Worm (Caenorhabditis elegans) whole organism, midembryonic: ENCODE data around the gene rpn-1.

Source experiments
- T22C8.4 ChIP-seq: fragments of 200-800 bp; sonication (Bioruptor generic); IDR thresholded peaks from 2 replicates; pipeline ENCODE4 v1.3.6; 2022; ENCODE audit warnings: missing genetic modification characterization, missing compliant biosample characterization
- cog-1 ChIP-seq: sonication (generic microtip); optimal IDR thresholded peaks from 2 replicates; lab custom pipeline; 2016; ENCODE audit warnings: missing genetic modification characterization, missing compliant biosample characterization
- flt-1 ChIP-seq: fragments of 200-800 bp; sonication (Bioruptor generic); IDR thresholded peaks from 2 replicates; pipeline ENCODE4 v1.3.6; 2022; ENCODE audit warnings: missing genetic modification characterization, missing compliant biosample characterization
- klf-2 ChIP-seq: fragments of 200-800 bp; sonication (Bioruptor generic); conservative IDR thresholded peaks from 2 replicates; pipeline ENCODE4 v1.3.6; 2022; ENCODE audit warnings: missing genetic modification reagents, missing genetic modification characterization, missing compliant biosample characterization
- med-1 ChIP-seq: sonication (generic microtip); optimal IDR thresholded peaks from 2 replicates; lab custom pipeline; 2017; ENCODE audit warnings: missing genetic modification characterization, mild to moderate bottlenecking, missing compliant biosample characterization, antibody characterized with exemption, missing genetic modification reagents; ENCODE audit not compliant: insufficient read depth
- ref-1 ChIP-seq: fragments of 200-800 bp; sonication (Bioruptor generic); conservative IDR thresholded peaks from 2 replicates; pipeline ENCODE4 v1.3.6; 2022; ENCODE audit warnings: missing genetic modification reagents, missing genetic modification characterization, missing compliant biosample characterization
- tab-1 ChIP-seq: fragments of 200-800 bp; sonication (Bioruptor generic); IDR thresholded peaks from 2 replicates; pipeline ENCODE4 v1.3.6; 2022; ENCODE audit warnings: missing genetic modification characterization, missing compliant biosample characterization
- ztf-23 ChIP-seq: fragments of 200-800 bp; sonication (Bioruptor generic); IDR thresholded peaks from 2 replicates; pipeline ENCODE4 v1.3.6; 2022; ENCODE audit warnings: missing genetic modification reagents, missing genetic modification characterization, missing compliant biosample characterization
- ztf-29 ChIP-seq: fragments of 200-800 bp; sonication (Bioruptor generic); IDR thresholded peaks from 2 replicates; pipeline ENCODE4 v1.3.6; 2022; ENCODE audit warnings: missing genetic modification reagents, missing genetic modification characterization, missing compliant biosample characterization

Gene rpn-1

ce11 chrIV:6907487-6907886 lies 2.2 kb downstream of the rpn-1 start:
- no peak for TF ChIP-seq tab-1 (GFP tag; lab: Robert Waterston, UW)

DNA sequence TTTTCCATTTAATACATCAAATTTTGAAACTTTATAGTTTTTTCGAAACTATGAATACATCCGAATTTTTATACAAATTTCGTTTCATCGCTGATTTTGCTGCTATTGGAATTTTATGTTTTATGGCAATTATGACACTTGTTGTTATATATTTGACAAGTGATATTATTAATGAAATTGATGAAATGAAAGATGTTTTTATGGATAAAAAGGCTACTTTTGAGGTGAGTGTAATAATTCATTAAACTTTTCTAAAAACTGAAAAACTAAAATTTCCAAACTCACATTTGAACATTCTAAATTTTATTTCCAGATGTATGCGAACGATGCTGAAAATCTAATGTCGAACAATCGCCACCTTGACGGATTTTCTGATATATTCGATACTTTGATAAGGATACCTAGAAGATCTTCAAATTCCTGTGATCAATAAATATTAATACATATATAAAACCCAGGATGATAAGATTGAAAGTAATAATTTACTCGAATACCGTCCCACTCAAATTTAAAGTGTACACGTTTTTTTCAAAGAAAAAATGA lies 3.7 kb downstream of the rpn-1 start, which contains the start of the genes T22D1.17 and T22D1.8:
T22D1.17 (plus strand) TSS at position 51 of the 543 bp plus-strand sequence.
T22D1.8 (minus strand) TSS at position 402 of the 543 bp plus-strand sequence.
- TF ChIP-seq ref-1 (GFP tag; lab: Robert Waterston, UW): no peak
- no peak for TF ChIP-seq ztf-29 (GFP tag; lab: Robert Waterston, UW)
- TF ChIP-seq tab-1 (GFP tag; lab: Robert Waterston, UW): no peak
- TF ChIP-seq med-1 (GFP tag; lab: Kevin White, UChicago): no peak
- no peak for TF ChIP-seq cog-1 (tag; lab: Kevin White, UChicago)
- no peak for TF ChIP-seq klf-2 (GFP tag; lab: Robert Waterston, UW)
- no peak for TF ChIP-seq T22C8.4 (GFP tag; lab: Robert Waterston, UW)
- no peak for TF ChIP-seq ztf-23 (GFP tag; lab: Robert Waterston, UW)
- no peak for TF ChIP-seq flt-1 (GFP tag; lab: Robert Waterston, UW)

DNA sequence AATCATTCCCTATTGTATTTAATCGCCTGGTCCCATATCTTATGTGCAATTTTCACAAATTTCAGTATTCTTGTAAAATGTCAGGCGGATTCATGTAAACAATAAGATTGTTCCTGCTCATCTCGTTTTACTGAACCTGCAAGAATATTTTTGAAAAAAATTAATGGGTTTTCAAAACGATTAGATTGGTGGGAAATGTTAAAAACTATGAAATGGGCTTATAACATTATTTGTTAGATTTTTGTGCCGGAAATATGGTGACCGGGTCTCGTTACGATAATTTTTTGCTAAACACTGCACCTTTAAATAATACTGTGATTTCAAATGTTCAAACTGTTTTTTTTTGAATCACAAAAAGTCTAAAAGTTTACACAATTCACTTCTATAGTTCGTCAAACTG lies 4.3 kb downstream of the rpn-1 start:
- TF ChIP-seq flt-1 (GFP tag; lab: Robert Waterston, UW): no peak
- TF ChIP-seq med-1 (GFP tag; lab: Kevin White, UChicago): no peak
- TF ChIP-seq ztf-29 (GFP tag; lab: Robert Waterston, UW): no peak
- TF ChIP-seq ref-1 (GFP tag; lab: Robert Waterston, UW): no peak
- TF ChIP-seq klf-2 (GFP tag; lab: Robert Waterston, UW): no peak
- TF ChIP-seq ztf-23 (GFP tag; lab: Robert Waterston, UW): no peak
- no peak for TF ChIP-seq tab-1 (GFP tag; lab: Robert Waterston, UW)
- TF ChIP-seq T22C8.4 (GFP tag; lab: Robert Waterston, UW): no peak
- no peak for TF ChIP-seq cog-1 (tag; lab: Kevin White, UChicago)

DNA sequence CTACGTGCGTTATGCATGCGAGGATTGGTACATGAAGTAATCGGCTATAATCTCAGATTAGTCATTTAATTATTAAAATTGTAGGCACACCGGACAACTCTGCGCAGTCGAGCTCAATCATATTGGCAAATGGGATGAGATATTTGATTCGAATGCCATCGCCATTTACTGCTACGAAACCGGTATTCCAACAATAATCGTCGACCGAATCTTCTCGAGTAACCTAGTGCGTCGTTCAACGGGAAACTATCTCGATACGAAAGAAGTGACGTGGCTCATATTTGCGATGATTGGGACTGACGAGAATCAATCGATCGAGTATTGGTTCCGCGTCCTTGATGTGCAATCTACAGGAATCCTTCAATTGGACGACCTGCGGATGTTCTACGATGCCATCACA lies 5.1 kb downstream of the rpn-1 start:
- TF ChIP-seq T22C8.4 (GFP tag; lab: Robert Waterston, UW): no peak

ce11 chrIV:6903575-6903974 lies 6.1 kb downstream of the rpn-1 start, which contains the start of gene T22D1.5:
T22D1.5 (plus strand) TSS chrIV:6903950.
- TF ChIP-seq cog-1 (tag; lab: Kevin White, UChicago) (no peak), ztf-23 (GFP tag; lab: Robert Waterston, UW) (no peak), flt-1 (GFP tag; lab: Robert Waterston, UW) (no peak), med-1 (GFP tag; lab: Kevin White, UChicago) (no peak), ref-1 (GFP tag; lab: Robert Waterston, UW) (no peak), T22C8.4 (GFP tag; lab: Robert Waterston, UW) (no peak)

ce11 chrIV:6887601-6888099 lies 22.1 kb downstream of the rpn-1 start, which contains the start of the genes T05A12.3 and T05A12.4:
T05A12.3 (minus strand) TSS chrIV:6887651.
T05A12.4 (plus strand) TSS chrIV:6887948.
- TF ChIP-seq ref-1 (GFP tag; lab: Robert Waterston, UW) (no peak), med-1 (GFP tag; lab: Kevin White, UChicago) (no peak), cog-1 (tag; lab: Kevin White, UChicago) (no peak), klf-2 (GFP tag; lab: Robert Waterston, UW) (no peak), ztf-29 (GFP tag; lab: Robert Waterston, UW) (no peak), ztf-23 (GFP tag; lab: Robert Waterston, UW) (no peak), T22C8.4 (GFP tag; lab: Robert Waterston, UW) (no peak), flt-1 (GFP tag; lab: Robert Waterston, UW) (no peak), tab-1 (GFP tag; lab: Robert Waterston, UW) (no peak)

DNA sequence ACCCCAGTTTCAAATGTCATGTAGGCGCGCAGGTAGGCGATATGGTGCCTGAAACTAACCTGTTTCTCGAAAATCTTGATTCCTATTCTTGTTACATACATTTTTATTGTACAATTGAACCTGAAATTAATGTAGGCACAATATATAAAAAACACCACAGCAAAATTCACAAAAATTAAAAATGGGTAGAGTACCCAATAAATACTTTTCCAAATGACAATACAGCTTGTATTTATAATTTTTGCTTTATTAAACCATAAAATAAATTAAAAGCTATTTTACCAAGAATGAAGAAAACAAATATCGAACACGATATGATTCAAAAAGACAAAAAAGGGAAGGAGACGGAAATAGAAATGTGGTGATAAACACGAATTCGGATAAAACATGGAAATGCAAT lies 26.4 kb downstream of the rpn-1 start, which contains the start of gene tre-2:
tre-2 (minus strand) TSS at position 101 of the 400 bp plus-strand sequence.
- TF ChIP-seq flt-1 (GFP tag; lab: Robert Waterston, UW) (no peak), ztf-29 (GFP tag; lab: Robert Waterston, UW) (no peak), med-1 (GFP tag; lab: Kevin White, UChicago) (no peak), ztf-23 (GFP tag; lab: Robert Waterston, UW) (no peak), klf-2 (GFP tag; lab: Robert Waterston, UW) (no peak), ref-1 (GFP tag; lab: Robert Waterston, UW) (no peak), cog-1 (tag; lab: Kevin White, UChicago) (no peak), tab-1 (GFP tag; lab: Robert Waterston, UW) (no peak), T22C8.4 (GFP tag; lab: Robert Waterston, UW) (no peak)

- TF ChIP-seq klf-2 (GFP tag; lab: Robert Waterston, UW) (no peak), ref-1 (GFP tag; lab: Robert Waterston, UW) (no peak), tab-1 (GFP tag; lab: Robert Waterston, UW) (no peak), flt-1 (GFP tag; lab: Robert Waterston, UW) (no peak), ztf-29 (GFP tag; lab: Robert Waterston, UW) (no peak), cog-1 (tag; lab: Kevin White, UChicago) (no peak)
These were observed 28.5 kb downstream of the rpn-1 start for ce11 chrIV:6881183-6881582.

DNA sequence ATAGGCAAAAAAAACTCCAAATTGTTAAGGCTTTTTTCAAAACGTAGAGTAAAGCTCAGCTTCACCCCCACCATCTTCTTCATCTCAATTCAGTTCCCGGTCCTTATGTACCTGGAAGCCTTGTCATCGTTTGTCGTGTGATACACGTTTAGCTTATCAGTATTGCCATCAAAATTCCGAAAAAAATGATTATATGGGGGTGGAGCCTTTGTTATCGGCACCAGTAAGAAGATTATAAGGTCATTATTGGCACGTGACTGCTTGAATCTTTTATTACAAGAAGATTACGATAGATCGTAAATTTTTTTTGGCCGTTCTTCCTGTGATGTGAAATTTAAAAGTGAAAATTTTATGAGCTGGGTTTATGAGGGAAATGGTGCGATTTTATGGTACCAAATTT lies 29.3 kb downstream of the rpn-1 start:
- no peak for TF ChIP-seq ref-1 (GFP tag; lab: Robert Waterston, UW)
- TF ChIP-seq tab-1 (GFP tag; lab: Robert Waterston, UW): no peak
- no peak for TF ChIP-seq ztf-23 (GFP tag; lab: Robert Waterston, UW)
- no peak for TF ChIP-seq cog-1 (tag; lab: Kevin White, UChicago)
- no peak for TF ChIP-seq klf-2 (GFP tag; lab: Robert Waterston, UW)
- no peak for TF ChIP-seq flt-1 (GFP tag; lab: Robert Waterston, UW)
- TF ChIP-seq ztf-29 (GFP tag; lab: Robert Waterston, UW): no peak
- TF ChIP-seq med-1 (GFP tag; lab: Kevin White, UChicago): no peak
- no peak for TF ChIP-seq T22C8.4 (GFP tag; lab: Robert Waterston, UW)
